Fruit fly (Drosophila melanogaster): ENCODE data around the gene CG13460.

The CG13460 gene

dm6 chr3L:15088285-15088684 lies 26.8 kb upstream of the CG13460 start (continued):
- no peak for TF ChIP-seq Stat92E (GFP tag; optimal IDR thresholded peaks at IDR 0.05)
- TF ChIP-seq jing (GFP tag; optimal IDR thresholded peaks at IDR 0.05), result no peak

dm6 chr3L:15084288-15084687 lies 22.8 kb upstream of the CG13460 start:
- TF ChIP-seq Med (GFP tag), result peak; percentile 1
- TF ChIP-seq CG2199 (GFP tag; IDR thresholded peaks at IDR 0.05), result peak; percentile 96
- no peak for TF ChIP-seq H15 (GFP tag; IDR thresholded peaks at IDR 0.05)
- no peak for TF ChIP-seq Dll (GFP tag; IDR thresholded peaks at IDR 0.05; ENCODE audit: partially characterized antibody)
- no peak for TF ChIP-seq Hr3 (GFP tag; optimal IDR thresholded peaks at IDR 0.05)
- TF ChIP-seq CG5180 (GFP tag; optimal IDR thresholded peaks at IDR 0.05), result peak; percentile 8
- TF ChIP-seq CG6175 (GFP tag; IDR thresholded peaks at IDR 0.05), result 0 out of 3 replicates have a peak, but pooled peaks have one; percentile 25
- peak; percentile 97 for TF ChIP-seq CG11504 (tag; optimal IDR thresholded peaks at IDR 0.05)
- TF ChIP-seq CG30403 (GFP tag; optimal IDR thresholded peaks at IDR 0.05), result no peak
- no peak for TF ChIP-seq al (GFP tag; IDR thresholded peaks at IDR 0.05)
- no peak for TF ChIP-seq CG6791 (GFP tag; IDR thresholded peaks at IDR 0.05; ENCODE audit: partially characterized antibody)

- no peak for TF ChIP-seq HLHmδ (GFP tag; optimal IDR thresholded peaks at IDR 0.05)
- no peak for TF ChIP-seq CG31388 (GFP tag; optimal IDR thresholded peaks at IDR 0.05)
- no peak for TF ChIP-seq CG15269 (tag; optimal IDR thresholded peaks at IDR 0.05)
- peak; percentile 93 for TF ChIP-seq Jarid2 (GFP tag; optimal IDR thresholded peaks at IDR 0.05)
- TF ChIP-seq ro (GFP tag; IDR thresholded peaks at IDR 0.05), result no peak
- TF ChIP-seq HmgD (GFP tag; optimal IDR thresholded peaks at IDR 0.05), result no peak
- no peak for TF ChIP-seq H15 (GFP tag; IDR thresholded peaks at IDR 0.05)
- TF ChIP-seq zfh2 (GFP tag; optimal IDR thresholded peaks at IDR 0.05), result no peak
- TF ChIP-seq Awh (GFP tag; IDR thresholded peaks at IDR 0.05), result no peak
- TF ChIP-seq CG9876 (GFP tag; optimal IDR thresholded peaks at IDR 0.05), result no peak
- peak; percentile 3 for TF ChIP-seq Dp (GFP tag; optimal IDR thresholded peaks at IDR 0.05)
- no peak for TF ChIP-seq Ravus (GFP tag; IDR thresholded peaks at IDR 0.05)
- peak; percentile 15; the same call in 1 of the 2 replicates for TF ChIP-seq Scr (GFP tag; IDR thresholded peaks at IDR 0.05; ENCODE audit: partially characterized antibody)
- no peak for TF ChIP-seq CG10979 (tag; optimal IDR thresholded peaks at IDR 0.05)
- no peak for TF ChIP-seq Gug (GFP tag; IDR thresholded peaks at IDR 0.05)
- no peak for TF ChIP-seq ab (GFP tag; optimal IDR thresholded peaks at IDR 0.05)
- peak; percentile 42; the same call in 1 of the 3 replicates for TF ChIP-seq Dbx (GFP tag; IDR thresholded peaks at IDR 0.05)
- no peak for TF ChIP-seq CG11398 (GFP tag; optimal IDR thresholded peaks at IDR 0.05)
- TF ChIP-seq aop (GFP tag; IDR thresholded peaks at IDR 0.05), result no peak
- TF ChIP-seq pros (GFP tag; optimal IDR thresholded peaks at IDR 0.05), result no peak
- no peak for TF ChIP-seq dm (GFP tag; optimal IDR thresholded peaks at IDR 0.05)
- TF ChIP-seq CG6689 (GFP tag; IDR thresholded peaks at IDR 0.05), result no peak
- TF ChIP-seq CG1233 (GFP tag; optimal IDR thresholded peaks at IDR 0.05), result no peak
- no peak for TF ChIP-seq stc (GFP tag; IDR thresholded peaks at IDR 0.05)
- TF ChIP-seq CG11504 (tag; optimal IDR thresholded peaks at IDR 0.05), result peak; percentile 54
- TF ChIP-seq danr (GFP tag; IDR thresholded peaks at IDR 0.05), result no peak
- no peak for TF ChIP-seq Vsx1 (GFP tag; optimal IDR thresholded peaks at IDR 0.05)
- no peak for TF ChIP-seq CG2678 (tag; optimal IDR thresholded peaks at IDR 0.05)
- TF ChIP-seq CG13624 (GFP tag; optimal IDR thresholded peaks at IDR 0.05), result peak; percentile 25
- no peak for TF ChIP-seq CG5245 (GFP tag; optimal IDR thresholded peaks at IDR 0.05)
- peak; percentile 86; the same call in 1 of the 4 replicates for TF ChIP-seq chinmo (GFP tag; IDR thresholded peaks at IDR 0.05; ENCODE audit: partially characterized antibody)
- TF ChIP-seq Nf-YB (GFP tag; optimal IDR thresholded peaks at IDR 0.05), result no peak
- no peak for TF ChIP-seq mam (GFP tag; optimal IDR thresholded peaks at IDR 0.05)
- TF ChIP-seq NFAT (GFP tag; IDR thresholded peaks at IDR 0.05), result peak; percentile 37; the same call in 1 of the 2 replicates
- TF ChIP-seq amos (GFP tag; IDR thresholded peaks at IDR 0.05; ENCODE audit: partially characterized antibody), result peak; percentile 47; the same call in 1 of the 2 replicates
- no peak for TF ChIP-seq CG16863 (GFP tag; optimal IDR thresholded peaks at IDR 0.05)
- TF ChIP-seq lbe (GFP tag; optimal IDR thresholded peaks at IDR 0.05), result no peak
Measured at dm6 chr3L:15079278-15079677, 17.8 kb upstream of the CG13460 start.
